Fruit fly (Drosophila melanogaster) whole organism, embryonic: ENCODE measurements around the gene CG6136.

Experiments used
- Atf3 ChIP-seq: fragments of 200-800 bp; sonication (Bioruptor generic); optimal IDR thresholded peaks from 3 replicates; lab custom pipeline; 2016; ENCODE audit warnings: missing biosample characterization, missing genetic modification characterization
- Atf6 ChIP-seq: fragments of 200-800 bp; sonication (Bioruptor generic); IDR thresholded peaks from 2 replicates; pipeline ENCODE4 v1.3.6; 2022; ENCODE audit warnings: missing biosample characterization, missing genetic modification characterization
- CG10431 ChIP-seq: fragments of 200-800 bp; sonication (Bioruptor generic); optimal IDR thresholded peaks from 3 replicates; lab custom pipeline; 2018; ENCODE audit warnings: missing biosample characterization, mild to moderate bottlenecking, missing genetic modification characterization
- CG10462 ChIP-seq: fragments of 200-800 bp; sonication (Bioruptor generic); optimal IDR thresholded peaks from 2 replicates; lab custom pipeline; 2016; ENCODE audit warnings: missing biosample characterization, missing genetic modification characterization
- CG10543 ChIP-seq: fragments of 200-800 bp; sonication (Bioruptor generic); optimal IDR thresholded peaks from 3 replicates; lab custom pipeline; 2017; ENCODE audit warnings: missing biosample characterization, mild to moderate bottlenecking, missing genetic modification characterization, moderate library complexity
- CG11247 ChIP-seq: fragments of 200-800 bp; sonication (Bioruptor generic); IDR thresholded peaks from 2 replicates; pipeline ENCODE4 v1.3.6; 2022; ENCODE audit warnings: missing biosample characterization, missing genetic modification characterization
- CG15073 ChIP-seq: fragments of 200-800 bp; sonication (Bioruptor generic); optimal IDR thresholded peaks from 2 replicates; lab custom pipeline; 2016; ENCODE audit warnings: missing biosample characterization, missing genetic modification characterization
- CG18262 ChIP-seq: fragments of 200-800 bp; optimal IDR thresholded peaks from 3 replicates; lab custom pipeline; 2019; ENCODE audit warnings: missing biosample characterization, mild to moderate bottlenecking, missing genetic modification characterization, moderate library complexity
- CG18764 ChIP-seq: fragments of 200-800 bp; sonication (Bioruptor generic); optimal IDR thresholded peaks from 3 replicates; lab custom pipeline; 2016; ENCODE audit warnings: missing biosample characterization, missing genetic modification characterization
- CG30020 ChIP-seq: fragments of 200-800 bp; optimal IDR thresholded peaks from 2 replicates; lab custom pipeline; 2019; ENCODE audit warnings: missing biosample characterization, mild to moderate bottlenecking, missing genetic modification characterization, moderate library complexity
- CG30403 ChIP-seq: fragments of 200-800 bp; sonication (Bioruptor generic); optimal IDR thresholded peaks from 3 replicates; lab custom pipeline; 2016; ENCODE audit warnings: missing biosample characterization, missing genetic modification characterization
- CG3281 ChIP-seq: fragments of 200-800 bp; sonication (Bioruptor generic); optimal IDR thresholded peaks from 3 replicates; lab custom pipeline; 2017; ENCODE audit warnings: missing biosample characterization, mild to moderate bottlenecking, missing genetic modification characterization
- CG3726 ChIP-seq: fragments of 200-800 bp; sonication (Bioruptor generic); IDR thresholded peaks from 3 replicates; pipeline ENCODE4, ENCODE4 v1.3.6; 2022; ENCODE audit warnings: missing biosample characterization, missing genetic modification characterization
- CG3847 ChIP-seq: fragments of 200-800 bp; sonication (Bioruptor generic); IDR thresholded peaks from 2 replicates; pipeline ENCODE4 v1.3.6; 2022; ENCODE audit warnings: missing biosample characterization, missing genetic modification characterization
- CG42726 ChIP-seq: fragments of 200-800 bp; sonication (Bioruptor generic); IDR thresholded peaks from 2 replicates; pipeline ENCODE4 v1.3.6; 2022; ENCODE audit warnings: missing biosample characterization, missing genetic modification characterization; ENCODE audit not compliant: partially characterized antibody
- CG4360 ChIP-seq: fragments of 200-800 bp; sonication (Bioruptor generic); IDR thresholded peaks from 2 replicates; pipeline ENCODE4 v1.3.6; 2022; ENCODE audit warnings: missing biosample characterization, missing genetic modification characterization
- CG5953 ChIP-seq: fragments of 200-800 bp; sonication (Bioruptor generic); IDR thresholded peaks from 2 replicates; pipeline ENCODE4 v1.3.6; 2022; ENCODE audit warnings: missing biosample characterization, missing genetic modification characterization
- CG7786 ChIP-seq: fragments of 200-800 bp; sonication (Bioruptor generic); optimal IDR thresholded peaks from 2 replicates; lab custom pipeline; 2016; ENCODE audit warnings: missing biosample characterization, missing genetic modification characterization
- CG7928 ChIP-seq: fragments of 200-800 bp; sonication (Bioruptor generic); optimal IDR thresholded peaks from 2 replicates; lab custom pipeline; 2017; ENCODE audit warnings: missing biosample characterization, mild to moderate bottlenecking, missing genetic modification characterization
- E2f1 ChIP-seq: fragments of 200-800 bp; sonication (Bioruptor generic); IDR thresholded peaks from 2 replicates; pipeline ENCODE4 v1.3.6; 2022; ENCODE audit warnings: missing biosample characterization, missing genetic modification characterization
- Hr51 ChIP-seq, 2 experiments: fragments of 200-800 bp; sonication (Bioruptor generic); optimal IDR thresholded peaks; 2 replicates in 1 of 2; 3 replicates in 1 of 2; lab custom pipeline; 2016 to 2018; ENCODE audit warnings: missing biosample characterization in 2 of 2, missing genetic modification characterization in 2 of 2, mild to moderate bottlenecking in 1 of 2, moderate library complexity in 1 of 2
- Hsf ChIP-seq: fragments of 200-800 bp; sonication (Bioruptor generic); optimal IDR thresholded peaks from 3 replicates; lab custom pipeline; 2016; ENCODE audit warnings: missing biosample characterization, missing genetic modification characterization
- Lim3 ChIP-seq: fragments of 200-800 bp; sonication (Bioruptor generic); IDR thresholded peaks from 2 replicates; pipeline ENCODE4 v1.3.6; 2022; ENCODE audit warnings: missing biosample characterization, missing genetic modification characterization
- MTF-1 ChIP-seq: fragments of 200-800 bp; sonication (Bioruptor generic); optimal IDR thresholded peaks from 2 replicates; lab custom pipeline; 2018; ENCODE audit warnings: missing biosample characterization, mild to moderate bottlenecking, missing genetic modification characterization, borderline replicate concordance
- Mad ChIP-seq: fragments of 200-800 bp; sonication (Bioruptor generic); optimal IDR thresholded peaks from 2 replicates; lab custom pipeline; 2016; ENCODE audit warnings: missing biosample characterization, missing genetic modification characterization
- Meics ChIP-seq: fragments of 200-800 bp; sonication (Bioruptor generic); optimal IDR thresholded peaks from 2 replicates; lab custom pipeline; 2017; ENCODE audit warnings: missing biosample characterization, mild to moderate bottlenecking, missing genetic modification characterization
- NC2β ChIP-seq: fragments of 200-800 bp; sonication (Bioruptor generic); optimal IDR thresholded peaks from 2 replicates; lab custom pipeline; 2016; ENCODE audit warnings: missing biosample characterization, missing genetic modification characterization
- Six4 ChIP-seq: fragments of 200-800 bp; sonication (Bioruptor generic); optimal IDR thresholded peaks from 2 replicates; lab custom pipeline; 2016; ENCODE audit warnings: missing biosample characterization, missing genetic modification characterization
- Sry-β ChIP-seq: fragments of 200-800 bp; sonication (Bioruptor generic); optimal IDR thresholded peaks from 2 replicates; lab custom pipeline; 2018; ENCODE audit warnings: missing biosample characterization, mild to moderate bottlenecking, missing genetic modification characterization, moderate library complexity
- Usf ChIP-seq: fragments of 200-800 bp; sonication (Bioruptor generic); optimal IDR thresholded peaks from 2 replicates; lab custom pipeline; 2017; ENCODE audit warnings: missing genotype, missing biosample characterization, missing genetic modification characterization
- ab ChIP-seq: fragments of 200-800 bp; sonication (Bioruptor generic); optimal IDR thresholded peaks from 2 replicates; lab custom pipeline; 2016; ENCODE audit warnings: missing biosample characterization, missing genetic modification characterization
- crp ChIP-seq, 2 experiments: fragments of 200-800 bp; sonication (Bioruptor generic); optimal IDR thresholded peaks; 2 replicates in 1 of 2; 3 replicates in 1 of 2; lab custom pipeline; 2017; ENCODE audit warnings: missing biosample characterization in 2 of 2, missing genetic modification characterization in 2 of 2, mild to moderate bottlenecking in 1 of 2, moderate library complexity in 1 of 2
- danr ChIP-seq: fragments of 200-800 bp; sonication (Bioruptor generic); IDR thresholded peaks from 2 replicates; pipeline ENCODE4 v1.3.6; 2022; ENCODE audit warnings: missing biosample characterization, missing genetic modification characterization
- ewg ChIP-seq: fragments of 200-800 bp; sonication (Bioruptor generic); optimal IDR thresholded peaks from 3 replicates; lab custom pipeline; 2017; ENCODE audit warnings: mild to moderate bottlenecking, missing biosample characterization, missing genetic modification reagents, missing genetic modification characterization
- fru ChIP-seq: fragments of >200 bp; optimal IDR thresholded peaks from 2 replicates; lab custom pipeline; 2017
- gfzf ChIP-seq: fragments of 200-800 bp; sonication (Bioruptor generic); optimal IDR thresholded peaks from 2 replicates; lab custom pipeline; 2016; ENCODE audit warnings: missing biosample characterization, mild to moderate bottlenecking, missing genetic modification characterization, moderate library complexity
- gsb-n ChIP-seq: fragments of 200-800 bp; sonication (Bioruptor generic); optimal IDR thresholded peaks from 3 replicates; lab custom pipeline; 2018; ENCODE audit warnings: missing biosample characterization, mild to moderate bottlenecking, missing genetic modification characterization
- gt ChIP-seq: fragments of 200-800 bp; sonication (Bioruptor generic); IDR thresholded peaks from 2 replicates; pipeline ENCODE4 v1.3.6; 2022; ENCODE audit warnings: missing biosample characterization, missing genetic modification characterization
- hb ChIP-seq: fragments of 200-800 bp; sonication (Bioruptor generic); IDR thresholded peaks from 3 replicates; pipeline ENCODE4 v1.3.6; 2022; ENCODE audit warnings: missing biosample characterization, missing genetic modification characterization; ENCODE audit not compliant: partially characterized antibody
- jigr1 ChIP-seq: fragments of 200-800 bp; sonication (Bioruptor generic); IDR thresholded peaks from 3 replicates; pipeline ENCODE4 v1.3.6; 2022; ENCODE audit warnings: missing biosample characterization, missing genetic modification characterization
- lilli ChIP-seq: fragments of 200-800 bp; sonication (Bioruptor generic); optimal IDR thresholded peaks from 3 replicates; lab custom pipeline; 2016; ENCODE audit warnings: missing biosample characterization, missing genetic modification characterization
- mld ChIP-seq: fragments of 200-800 bp; sonication (Bioruptor generic); IDR thresholded peaks from 3 replicates; pipeline ENCODE4 v1.3.6; 2022; ENCODE audit warnings: missing biosample characterization, missing genetic modification characterization; ENCODE audit not compliant: partially characterized antibody
- pb ChIP-seq: fragments of 200-800 bp; sonication (Bioruptor generic); optimal IDR thresholded peaks from 3 replicates; lab custom pipeline; 2016; ENCODE audit warnings: missing biosample characterization, missing genetic modification characterization
- pros ChIP-seq: fragments of 200-800 bp; sonication (Bioruptor generic); optimal IDR thresholded peaks from 3 replicates; lab custom pipeline; 2019; ENCODE audit warnings: missing biosample characterization, mild to moderate bottlenecking, missing genetic modification characterization, moderate library complexity
- pum ChIP-seq: fragments of 200-800 bp; sonication (Bioruptor generic); optimal IDR thresholded peaks from 2 replicates; lab custom pipeline; 2016; ENCODE audit warnings: missing biosample characterization, missing genetic modification characterization
- sna ChIP-seq: fragments of 200-800 bp; sonication (Bioruptor generic); IDR thresholded peaks from 2 replicates; pipeline ENCODE4 v1.3.6; 2022; ENCODE audit warnings: missing biosample characterization, missing genetic modification characterization; ENCODE audit not compliant: partially characterized antibody
- stc ChIP-seq: fragments of 200-800 bp; sonication (Bioruptor generic); IDR thresholded peaks from 2 replicates; pipeline ENCODE4 v1.3.6; 2022; ENCODE audit warnings: missing biosample characterization, missing genetic modification characterization
- toy ChIP-seq: fragments of 200-800 bp; sonication (Bioruptor generic); IDR thresholded peaks from 2 replicates; pipeline ENCODE4 v1.3.6; 2022; ENCODE audit warnings: missing biosample characterization, missing genetic modification characterization
- tup ChIP-seq: fragments of 200-800 bp; sonication (Bioruptor generic); optimal IDR thresholded peaks from 2 replicates; lab custom pipeline; 2016; ENCODE audit warnings: missing biosample characterization, mild to moderate bottlenecking, missing genetic modification characterization, moderate library complexity
- unpg ChIP-seq: fragments of 200-800 bp; sonication (Bioruptor generic); optimal IDR thresholded peaks from 3 replicates; lab custom pipeline; 2018; ENCODE audit warnings: missing biosample characterization, mild to moderate bottlenecking, missing genetic modification characterization, moderate library complexity
- zfh2 ChIP-seq: fragments of 200-800 bp; sonication (Bioruptor generic); optimal IDR thresholded peaks from 2 replicates; lab custom pipeline; 2016; ENCODE audit warnings: missing biosample characterization, missing genetic modification characterization

The CG6136 gene

DNA sequence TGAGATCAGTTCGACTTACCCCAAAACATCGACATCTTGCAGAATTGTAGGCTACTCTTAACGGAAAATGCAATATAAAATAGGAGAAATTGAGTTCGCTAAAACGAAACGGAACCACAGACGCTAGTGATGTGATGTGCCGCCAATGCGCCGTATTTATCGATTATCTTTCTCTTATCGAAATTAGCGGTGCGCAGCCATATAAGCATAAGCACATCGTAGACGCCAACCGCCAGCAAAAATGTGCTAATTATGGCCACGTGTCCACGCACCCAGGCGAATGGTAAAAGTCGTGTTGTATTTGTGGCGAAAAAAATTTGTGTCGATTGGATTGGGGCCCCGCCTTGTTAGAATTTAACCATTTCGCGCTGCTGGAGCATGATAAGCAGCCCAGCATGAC lies 39.0 kb downstream of the CG6136 start, which contains the start of the genes Fkbp39 and Cyfip (continued):
- TF ChIP-seq gt (GFP tag; lab: Robert Waterston, UW) (no peak), E2f1 (GFP tag; lab: Robert Waterston, UW) (no peak; the same call in 1 of the 2 replicates), Six4 (GFP tag; lab: Kevin White, UChicago) (peak; percentile 36), CG15073 (GFP tag; lab: Kevin White, UChicago) (no peak), CG10431 (GFP tag; lab: Kevin White, UChicago) (no peak), gsb-n (no peak), CG10543 (GFP tag; lab: Kevin White, UChicago) (peak; percentile 44), CG3726 (GFP tag; lab: Robert Waterston, UW) (no peak), lilli (GFP tag; lab: Kevin White, UChicago) (peak; percentile 74), Lim3 (no peak), Sry-β (GFP tag; lab: Kevin White, UChicago) (no peak), CG5953 (GFP tag; lab: Robert Waterston, UW) (no peak), mld (peak; percentile 40; the same call in 1 of the 3 replicates), hb (GFP tag; lab: Robert Waterston, UW) (peak; percentile 70; the same call in 1 of the 3 replicates), CG3847 (GFP tag; lab: Robert Waterston, UW) (peak; percentile 69), CG18262 (tag; lab: Kevin White, UChicago) (no peak), zfh2 (GFP tag; lab: Kevin White, UChicago) (peak; percentile 76), pros (no peak), ab (GFP tag; lab: Kevin White, UChicago) (no peak), jigr1 (GFP tag; lab: Robert Waterston, UW) (no peak), CG18764 (GFP tag; lab: Kevin White, UChicago) (no peak), gfzf (GFP tag; lab: Kevin White, UChicago) (peak; percentile 98), Meics (GFP tag; lab: Kevin White, UChicago) (peak; percentile 36), stc (GFP tag; lab: Robert Waterston, UW) (no peak), NC2β (peak; percentile 80), MTF-1 (GFP tag; lab: Kevin White, UChicago) (no peak), Hsf (GFP tag; lab: Kevin White, UChicago) (peak; percentile 46), ewg (GFP tag; lab: Kevin White, UChicago) (peak; percentile 96), CG11247 (GFP tag; lab: Robert Waterston, UW) (0 out of 2 replicates have a peak, but pooled peaks have one; percentile 20), crp (GFP tag; optimal IDR thresholded peaks at IDR 0.05; lab: Kevin White, UChicago) (peak in 1 of 2 experiments; percentile 52), danr (GFP tag; lab: Robert Waterston, UW) (no peak), pb (GFP tag; lab: Kevin White, UChicago) (no peak), Atf3 (GFP tag; lab: Kevin White, UChicago) (no peak), CG7928 (peak; percentile 38), tup (no peak), Mad (GFP tag; lab: Kevin White, UChicago) (no peak), CG30020 (peak; percentile 40), toy (GFP tag; lab: Robert Waterston, UW) (no peak), Hr51 (GFP tag; optimal IDR thresholded peaks at IDR 0.05; lab: Kevin White, UChicago) (peak in 1 of 2 experiments; percentile 48), CG3281 (no peak), Usf (GFP tag; lab: Kevin White, UChicago) (no peak), CG10462 (GFP tag; lab: Kevin White, UChicago) (no peak), CG42726 (GFP tag; lab: Robert Waterston, UW) (peak; percentile 80), sna (GFP tag; lab: Robert Waterston, UW) (peak; percentile 54; the same call in 1 of the 2 replicates), Atf6 (GFP tag; lab: Robert Waterston, UW) (peak; percentile 34; the same call in 1 of the 2 replicates), CG30403 (GFP tag; lab: Kevin White, UChicago) (peak; percentile 33), pum (GFP tag; lab: Kevin White, UChicago) (peak; percentile 32), fru (lab: Kevin White, UChicago) (no peak), CG4360 (GFP tag; lab: Robert Waterston, UW) (no peak), unpg (no peak), CG7786 (GFP tag; lab: Kevin White, UChicago) (peak; percentile 34)
